Fruit fly (Drosophila melanogaster): ENCODE measurements around the gene RhoGEF3.
A peak's percentile ranks its signal among the peaks of the same experiment; 100 is the strongest.

The RhoGEF3 gene

dm6 chr3L:270760-271500, 6.3 kb upstream of the RhoGEF3 start, which contains the start of gene miple2 (continued):
- TF ChIP-seq CG1602 (GFP tag; optimal IDR thresholded peaks at IDR 0.05), result no peak
- no peak for TF ChIP-seq crol (GFP tag; IDR thresholded peaks at IDR 0.05)
- 0 out of 3 replicates have a peak, but pooled peaks have one; percentile 6 for TF ChIP-seq zfh1 (GFP tag; IDR thresholded peaks at IDR 0.05)
- no peak for TF ChIP-seq CG43689 (GFP tag; IDR thresholded peaks at IDR 0.05)
- TF ChIP-seq CG2678 (tag; optimal IDR thresholded peaks at IDR 0.05), result peak; percentile 69
- no peak for TF ChIP-seq ham (GFP tag; IDR thresholded peaks at IDR 0.05)
- no peak for TF ChIP-seq CG11456 (GFP tag; IDR thresholded peaks at IDR 0.05)
- TF ChIP-seq grn (GFP tag; optimal IDR thresholded peaks at IDR 0.05), result peak; percentile 84
- no peak for TF ChIP-seq Hr39 (optimal IDR thresholded peaks at IDR 0.05)
- no peak for TF ChIP-seq CG15073 (GFP tag; optimal IDR thresholded peaks at IDR 0.05)
- TF ChIP-seq hkb (optimal IDR thresholded peaks at IDR 0.05), result no peak
- TF ChIP-seq hkb (GFP tag; IDR thresholded peaks at IDR 0.05), result no peak; the same call in 1 of the 2 replicates
- TF ChIP-seq al (GFP tag; IDR thresholded peaks at IDR 0.05), result no peak
- TF ChIP-seq CG16815 (GFP tag; optimal IDR thresholded peaks at IDR 0.05), result no peak
- TF ChIP-seq ems (GFP tag; optimal IDR thresholded peaks at IDR 0.05), result no peak
- TF ChIP-seq CG9727 (GFP tag; optimal IDR thresholded peaks at IDR 0.05), result peak; percentile 69
- TF ChIP-seq gsb-n (tag; optimal IDR thresholded peaks at IDR 0.05), result peak; percentile 58
- TF ChIP-seq CG11560 (tag; IDR thresholded peaks at IDR 0.05), result no peak
- TF ChIP-seq B-H2 (GFP tag; optimal IDR thresholded peaks at IDR 0.05), result no peak
- TF ChIP-seq slou (GFP tag; optimal IDR thresholded peaks at IDR 0.05), result no peak
- TF ChIP-seq MBD-R2 (GFP tag; IDR thresholded peaks at IDR 0.05), result no peak
- TF ChIP-seq Ets97D (GFP tag; optimal IDR thresholded peaks at IDR 0.05), result no peak
- no peak for TF ChIP-seq CG32772 (GFP tag; IDR thresholded peaks at IDR 0.05)
- TF ChIP-seq unc-4 (GFP tag; IDR thresholded peaks at IDR 0.05; ENCODE audit: partially characterized antibody), result no peak
- no peak for TF ChIP-seq gfzf (GFP tag; optimal IDR thresholded peaks at IDR 0.05)
- TF ChIP-seq gsb (GFP tag; IDR thresholded peaks at IDR 0.05), result no peak
- TF ChIP-seq stc (GFP tag; IDR thresholded peaks at IDR 0.05), result no peak
- TF ChIP-seq her (GFP tag; optimal IDR thresholded peaks at IDR 0.05), result no peak
- TF ChIP-seq CG4730 (GFP tag; IDR thresholded peaks at IDR 0.05), result no peak
- TF ChIP-seq odd (GFP tag; optimal IDR thresholded peaks at IDR 0.05), result peak; percentile 54
- TF ChIP-seq tll (GFP tag; optimal IDR thresholded peaks at IDR 0.05), result peak in 1 of 2 experiments; percentile 72
- TF ChIP-seq salm (tag; optimal IDR thresholded peaks at IDR 0.05), result no peak
- no peak for TF ChIP-seq inv (GFP tag; IDR thresholded peaks at IDR 0.05; ENCODE audit: partially characterized antibody)
- TF ChIP-seq CG12155 (GFP tag; optimal IDR thresholded peaks at IDR 0.05), result no peak
- peak; percentile 65 for TF ChIP-seq CG6813 (GFP tag; optimal IDR thresholded peaks at IDR 0.05)
- TF ChIP-seq Nf-YA (GFP tag; IDR thresholded peaks at IDR 0.05), result no peak
- no peak for TF ChIP-seq hth (optimal IDR thresholded peaks at IDR 0.05)
- TF ChIP-seq CG14014 (GFP tag; IDR thresholded peaks at IDR 0.05), result no peak
- peak; percentile 33 for TF ChIP-seq slp2 (GFP tag; optimal IDR thresholded peaks at IDR 0.05)
- no peak for TF ChIP-seq tio (GFP tag; optimal IDR thresholded peaks at IDR 0.05)
- TF ChIP-seq MESR4 (GFP tag; optimal IDR thresholded peaks at IDR 0.05), result peak; percentile 12
- peak; percentile 55 for TF ChIP-seq CG14710 (tag; optimal IDR thresholded peaks at IDR 0.05)
- TF ChIP-seq dpn (GFP tag; optimal IDR thresholded peaks at IDR 0.05), result peak; percentile 13 to 38
- no peak for TF ChIP-seq CG34422 (GFP tag; IDR thresholded peaks at IDR 0.05)
- no peak for TF ChIP-seq CG6654 (GFP tag; optimal IDR thresholded peaks at IDR 0.05)
- TF ChIP-seq ci (GFP tag; IDR thresholded peaks at IDR 0.05), result 0 out of 3 replicates have a peak, but pooled peaks have one; percentile 6
- TF ChIP-seq CG10321 (GFP tag; IDR thresholded peaks at IDR 0.05), result no peak
- peak; percentile 45 for TF ChIP-seq nmo (GFP tag; optimal IDR thresholded peaks at IDR 0.05)
- TF ChIP-seq sisA (GFP tag; IDR thresholded peaks at IDR 0.05), result no peak
- no peak for TF ChIP-seq CG14667 (GFP tag; IDR thresholded peaks at IDR 0.05)
- TF ChIP-seq CG2712 (tag; optimal IDR thresholded peaks at IDR 0.05), result peak; percentile 59
- no peak for TF ChIP-seq Sox102F (GFP tag; optimal IDR thresholded peaks at IDR 0.05)

Data from whole organism, embryonic.